Fruit fly (Drosophila melanogaster): ENCODE results near the gene btsz.
A peak's percentile ranks its signal among the peaks of the same experiment; 100 is the strongest.

Gene btsz

dm6 chr3R:14775395-14775794, 99.9 kb downstream of the btsz start:
- peak; percentile 16 for TF ChIP-seq Sox15 (GFP tag; optimal IDR thresholded peaks at IDR 0.05)
- TF ChIP-seq Eip78C (GFP tag): peak; percentile 91
- peak; percentile 46 for TF ChIP-seq Ets96B (tag; optimal IDR thresholded peaks at IDR 0.05)
- TF ChIP-seq eg (GFP tag; IDR thresholded peaks at IDR 0.05): peak; percentile 83
- no peak for TF ChIP-seq Ets21C (GFP tag; optimal IDR thresholded peaks at IDR 0.05)
- no peak for TF ChIP-seq CG9139 (GFP tag; optimal IDR thresholded peaks at IDR 0.05)
- no peak for TF ChIP-seq CG6808 (GFP tag; optimal IDR thresholded peaks at IDR 0.05)
- TF ChIP-seq lz (GFP tag; optimal IDR thresholded peaks at IDR 0.05): peak; percentile 32
- peak; percentile 72 for TF ChIP-seq CG32006 (GFP tag; optimal IDR thresholded peaks at IDR 0.05)
- TF ChIP-seq CG34406 (GFP tag; optimal IDR thresholded peaks at IDR 0.05): peak; percentile 55
- TF ChIP-seq CG11902 (GFP tag; optimal IDR thresholded peaks at IDR 0.05): no peak
- peak; percentile 0 for TF ChIP-seq vri (GFP tag; optimal IDR thresholded peaks at IDR 0.05)
- TF ChIP-seq dac (GFP tag; optimal IDR thresholded peaks at IDR 0.05): peak; percentile 35
- TF ChIP-seq Sox14 (GFP tag; optimal IDR thresholded peaks at IDR 0.05): peak; percentile 48
- TF ChIP-seq pdm3 (GFP tag; optimal IDR thresholded peaks at IDR 0.05): peak; percentile 68
- TF ChIP-seq CG8632 (GFP tag; optimal IDR thresholded peaks at IDR 0.05): peak; percentile 36
- peak; percentile 81 for TF ChIP-seq CG15336 (GFP tag; IDR thresholded peaks at IDR 0.05)
- peak; percentile 74 for TF ChIP-seq Hr4 (GFP tag; optimal IDR thresholded peaks at IDR 0.05)
- TF ChIP-seq achi (GFP tag; optimal IDR thresholded peaks at IDR 0.05): peak; percentile 52
- peak; percentile 53 for TF ChIP-seq CG3919 (GFP tag; optimal IDR thresholded peaks at IDR 0.05)
- peak; percentile 46 for TF ChIP-seq CG6276 (GFP tag; optimal IDR thresholded peaks at IDR 0.05)
- TF ChIP-seq net (GFP tag; optimal IDR thresholded peaks at IDR 0.05): peak; percentile 59
- peak in 1 of 2 experiments; percentile 68 for TF ChIP-seq salr (GFP tag; optimal IDR thresholded peaks at IDR 0.05)
- peak; percentile 26 for TF ChIP-seq CG31627 (GFP tag; optimal IDR thresholded peaks at IDR 0.05)
- TF ChIP-seq Eip93F (GFP tag; optimal IDR thresholded peaks at IDR 0.05): no peak
- peak; percentile 51 for TF ChIP-seq CG10631 (GFP tag; optimal IDR thresholded peaks at IDR 0.05)
- peak; percentile 8 for TF ChIP-seq Smox (GFP tag; optimal IDR thresholded peaks at IDR 0.05)
- TF ChIP-seq svp (GFP tag): no peak
- TF ChIP-seq Gug (GFP tag; IDR thresholded peaks at IDR 0.05): peak; percentile 42; the same call in 1 of the 2 replicates
- no peak for TF ChIP-seq fkh (GFP tag; optimal IDR thresholded peaks at IDR 0.05)
- TF ChIP-seq Hr38 (GFP tag; optimal IDR thresholded peaks at IDR 0.05): no peak
- peak; percentile 16 for TF ChIP-seq Sox102F (GFP tag; optimal IDR thresholded peaks at IDR 0.05)
- TF ChIP-seq fd59A (GFP tag; optimal IDR thresholded peaks at IDR 0.05): no peak
- TF ChIP-seq dsx (GFP tag; optimal IDR thresholded peaks at IDR 0.05; ENCODE audit: poor library complexity, severe bottlenecking): peak; percentile 31
- no peak for TF ChIP-seq CG8319 (GFP tag; optimal IDR thresholded peaks at IDR 0.05)
- peak; percentile 45 for TF ChIP-seq Met (GFP tag; optimal IDR thresholded peaks at IDR 0.05)
- no peak for TF ChIP-seq CG1621 (tag; optimal IDR thresholded peaks at IDR 0.05)
- TF ChIP-seq CG7368 (GFP tag; optimal IDR thresholded peaks at IDR 0.05): no peak
- peak; percentile 43 for TF ChIP-seq CG3032 (tag; optimal IDR thresholded peaks at IDR 0.05)
- TF ChIP-seq CG10669 (GFP tag; optimal IDR thresholded peaks at IDR 0.05): peak; percentile 30
- TF ChIP-seq esn (GFP tag; optimal IDR thresholded peaks at IDR 0.05): peak; percentile 54
- TF ChIP-seq CG16779 (tag; optimal IDR thresholded peaks at IDR 0.05): peak; percentile 11
- peak; percentile 56 for TF ChIP-seq acj6 (GFP tag; optimal IDR thresholded peaks at IDR 0.05)
- TF ChIP-seq spab (GFP tag; optimal IDR thresholded peaks at IDR 0.05): no peak
- peak; percentile 81 for TF ChIP-seq CG8119 (GFP tag; IDR thresholded peaks at IDR 0.05)
- peak; percentile 40 for TF ChIP-seq topi (GFP tag; optimal IDR thresholded peaks at IDR 0.05)
- peak; percentile 15 for TF ChIP-seq Hr39 (GFP tag; optimal IDR thresholded peaks at IDR 0.05)
- TF ChIP-seq cyc (GFP tag; optimal IDR thresholded peaks at IDR 0.05): peak; percentile 17
- 0 out of 2 replicates have a peak, but pooled peaks have one; percentile 28 for TF ChIP-seq CG11294 (GFP tag; IDR thresholded peaks at IDR 0.05)
- no peak for TF ChIP-seq CG11762 (GFP tag; optimal IDR thresholded peaks at IDR 0.05; ENCODE audit: insufficient read depth)
- peak in 1 of 2 experiments; percentile 48 for TF ChIP-seq ss (GFP tag; optimal IDR thresholded peaks at IDR 0.05)
- no peak for TF ChIP-seq CG6854 (GFP tag; optimal IDR thresholded peaks at IDR 0.05)

All from whole organism, prepupa.